Worm (Caenorhabditis elegans) whole organism, mixed stage, embryonic: ENCODE data around the gene nsun-1.

ENCODE experiments used
- bed-3 ChIP-seq: fragments of 200-800 bp; sonication (Bioruptor generic); optimal IDR thresholded peaks from 3 replicates; lab custom pipeline; 2018; ENCODE audit warnings: mild to moderate bottlenecking, missing genetic modification characterization, moderate library complexity, missing compliant biosample characterization
- ces-1 ChIP-seq: fragments of 150-350 bp; optimal IDR thresholded peaks from 2 replicates; lab custom pipeline; 2014; ENCODE audit warnings: missing biosample characterization, missing genetic modification reagents, missing genetic modification characterization
- flh-1 ChIP-seq: fragments of 200-800 bp; sonication (Bioruptor generic); optimal IDR thresholded peaks from 2 replicates; lab custom pipeline; 2018; ENCODE audit warnings: mild to moderate bottlenecking, missing genetic modification characterization, moderate library complexity, missing compliant biosample characterization
- mls-2 ChIP-seq: sonication (generic microtip); optimal IDR thresholded peaks from 2 replicates; lab custom pipeline; 2016; ENCODE audit warnings: mild to moderate bottlenecking, missing genetic modification characterization, moderate library complexity, missing compliant biosample characterization
- nhr-237 ChIP-seq: fragments of 150-350 bp; optimal IDR thresholded peaks from 2 replicates; lab custom pipeline; 2014; ENCODE audit warnings: missing biosample characterization, missing genetic modification characterization
- nhr-76 ChIP-seq: sonication (generic microtip); optimal IDR thresholded peaks from 2 replicates; lab custom pipeline; 2017; ENCODE audit warnings: missing biosample characterization, missing genetic modification characterization
- snpc-4 ChIP-seq: fragments of 150-350 bp; optimal IDR thresholded peaks from 2 replicates; lab custom pipeline; 2014; ENCODE audit warnings: missing biosample characterization, missing genetic modification characterization
- sptf-1 ChIP-seq: sonication (generic microtip); optimal IDR thresholded peaks from 2 replicates; lab custom pipeline; 2017; ENCODE audit warnings: mild to moderate bottlenecking, missing genetic modification characterization, moderate library complexity, missing compliant biosample characterization
- ztf-11 ChIP-seq: fragments of 150-350 bp; optimal IDR thresholded peaks from 2 replicates; lab custom pipeline; 2014; ENCODE audit warnings: missing biosample characterization, missing genetic modification characterization

DNA sequence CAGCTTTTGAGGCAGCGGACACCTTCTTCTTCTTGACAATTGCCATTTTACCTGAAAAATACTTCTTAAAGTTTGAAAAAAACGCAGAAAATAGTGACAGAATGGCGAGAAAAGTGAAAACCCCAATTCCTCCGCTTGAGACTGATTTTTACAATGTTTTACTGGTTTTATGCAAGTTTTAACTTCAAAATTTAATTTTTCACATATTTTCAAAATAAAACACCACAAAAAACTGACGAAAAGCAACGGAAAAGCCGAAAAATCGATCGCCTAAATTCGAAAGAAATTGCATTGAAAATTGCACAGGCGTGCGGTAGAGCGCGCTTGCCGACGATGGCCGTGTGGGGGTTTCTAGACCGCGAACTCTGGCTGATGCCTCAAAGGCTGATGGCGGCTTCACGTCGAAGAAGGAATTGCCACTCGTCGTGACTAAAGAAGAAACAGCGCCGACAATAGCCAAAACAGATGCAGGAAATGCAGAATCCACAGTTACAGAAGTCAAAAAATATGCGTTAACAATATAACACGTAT, at the start of gene nsun-1:
- TF ChIP-seq snpc-4 (no peak), nhr-76 (no peak), mls-2 (tag; lab: Kevin White, UChicago) (peak; percentile 43), sptf-1 (tag; lab: Kevin White, UChicago) (peak; percentile 67), nhr-237 (tag; lab: Kevin White, UChicago) (no peak), ztf-11 (tag; lab: Kevin White, UChicago) (peak; percentile 7), flh-1 (GFP tag; lab: Kevin White, UChicago) (no peak), ces-1 (GFP tag; lab: Kevin White, UChicago) (peak; percentile 74), bed-3 (GFP tag; lab: Kevin White, UChicago) (no peak)
